Fruit fly (Drosophila melanogaster) whole organism, larva: ENCODE results near the gene ApepP.

ENCODE experiments used
- noc ChIP-seq: fragments of 200-800 bp; sonication (Bioruptor generic); optimal IDR thresholded peaks from 3 replicates; lab custom pipeline; 2019; ENCODE audit warnings: missing biosample characterization, mild to moderate bottlenecking, missing genetic modification characterization, moderate library complexity

The ApepP gene

DNA sequence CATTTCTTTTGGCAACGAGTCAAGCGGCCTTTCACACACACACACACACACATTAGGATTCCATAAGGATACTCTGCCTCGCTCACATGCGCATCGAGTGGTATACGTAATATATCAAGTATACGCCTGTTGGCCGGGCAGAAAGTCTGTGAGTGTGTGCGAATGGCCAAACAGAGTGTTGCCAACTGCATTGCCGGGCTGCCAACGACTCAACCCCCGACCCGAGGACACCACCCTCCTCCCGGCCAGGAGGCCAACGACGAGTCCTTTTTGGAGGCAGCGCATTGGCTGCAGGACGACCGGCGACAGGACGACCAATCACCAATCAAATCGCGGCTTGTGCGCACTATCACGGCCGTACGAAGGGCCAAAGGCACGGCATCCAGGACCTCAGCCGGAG is 32.5 kb downstream of the ApepP start:
- no peak for TF ChIP-seq noc (tag; lab: Kevin White, UChicago)

DNA sequence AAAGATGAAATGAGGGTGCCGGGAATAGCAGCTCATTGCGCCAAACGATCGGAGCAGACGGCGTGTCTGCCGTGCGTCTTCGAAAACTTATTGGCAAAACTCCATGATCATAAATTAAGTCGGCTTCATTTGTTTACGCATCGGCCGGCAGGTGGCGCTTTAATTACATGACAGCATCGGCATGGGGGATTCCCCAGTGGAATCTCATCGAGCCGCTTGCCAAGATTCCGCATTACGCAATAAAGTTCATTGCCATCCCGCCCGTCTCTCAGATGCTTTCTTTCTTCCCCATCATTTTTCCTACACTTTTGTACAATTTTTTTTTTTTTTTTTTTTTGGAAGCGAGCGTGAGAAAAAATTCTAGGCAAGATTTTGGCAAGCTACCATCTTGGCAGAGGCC is 33.7 kb downstream of the ApepP start:
- TF ChIP-seq noc (tag; lab: Kevin White, UChicago), result no peak

dm6 chr2L:16874924-16875323 is 35.3 kb downstream of the ApepP start:
- TF ChIP-seq noc (tag; lab: Kevin White, UChicago), result no peak

- TF ChIP-seq noc (tag; lab: Kevin White, UChicago), result no peak
Measured at dm6 chr2L:16868897-16869324, 41.3 kb downstream of the ApepP start.

- no peak for TF ChIP-seq noc (tag; lab: Kevin White, UChicago)
Measured at dm6 chr2L:16862526-16862925, 47.7 kb downstream of the ApepP start.

- no peak for TF ChIP-seq noc (tag; lab: Kevin White, UChicago)
Measured at dm6 chr2L:16861126-16861525, 49.1 kb downstream of the ApepP start, which contains the start of gene CG6012. TSS of gene CG6012 (minus strand) at chr2L:16861489.

- TF ChIP-seq noc (tag; lab: Kevin White, UChicago), result no peak
Measured at dm6 chr2L:16859566-16859965, 50.7 kb downstream of the ApepP start.

dm6 chr2L:16859103-16859502 is 51.1 kb downstream of the ApepP start:
- TF ChIP-seq noc (tag; lab: Kevin White, UChicago), result no peak

DNA sequence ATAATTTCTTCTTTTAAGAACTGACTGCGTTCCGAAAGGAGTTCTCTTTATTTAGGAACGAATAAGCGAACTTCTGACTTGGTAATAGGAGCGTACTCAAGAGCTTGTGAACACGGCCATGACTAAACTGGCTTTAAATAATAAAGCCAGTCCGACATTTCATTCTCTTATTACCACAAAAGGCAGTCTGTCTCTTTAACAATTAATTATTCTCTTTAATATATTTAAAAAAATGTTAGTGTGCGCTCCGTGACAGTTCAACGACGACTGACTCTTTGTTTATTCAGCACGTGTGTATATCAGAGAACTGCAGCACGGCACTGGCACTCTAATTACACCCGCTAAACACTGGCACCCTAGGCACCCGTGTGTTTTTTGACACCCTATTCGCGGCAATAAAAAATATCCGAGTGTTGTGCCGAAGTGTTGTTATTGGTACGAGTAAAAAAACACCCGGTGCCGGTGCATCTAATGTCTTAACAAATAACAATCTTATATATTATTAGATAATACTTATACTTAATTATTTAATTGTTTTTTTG is 51.7 kb downstream of the ApepP start, which contains the start of gene CG31809:
Gene CG31809, minus strand, starts transcription at position 249 of the 542 bp plus-strand sequence.
- no peak for TF ChIP-seq noc (tag; lab: Kevin White, UChicago)
